Worm (Caenorhabditis elegans) whole organism, early embryonic: ENCODE data around the gene ceh-86.

Source experiments
- B0310.2 ChIP-seq: sonication (generic microtip); optimal IDR thresholded peaks from 2 replicates; lab custom pipeline; 2016; ENCODE audit warnings: mild to moderate bottlenecking, missing genetic modification characterization, missing compliant biosample characterization
- F13C5.2 ChIP-seq: sonication (generic microtip); optimal IDR thresholded peaks from 2 replicates; lab custom pipeline; 2017; ENCODE audit warnings: mild to moderate bottlenecking, missing genetic modification characterization, inconsistent platforms, missing compliant biosample characterization
- ama-1 ChIP-seq: fragments of 150-350 bp; optimal IDR thresholded peaks from 2 replicates; lab custom pipeline; 2014
- ets-7 ChIP-seq: sonication (generic microtip); optimal IDR thresholded peaks from 2 replicates; lab custom pipeline; 2016; ENCODE audit warnings: missing genotype, missing genetic modification characterization, missing compliant biosample characterization
- hmbx-1 ChIP-seq: sonication (generic microtip); optimal IDR thresholded peaks from 2 replicates; lab custom pipeline; 2016; ENCODE audit warnings: mild to moderate bottlenecking, missing genetic modification characterization, missing compliant biosample characterization
- hnd-1 ChIP-seq: sonication (generic microtip); optimal IDR thresholded peaks from 2 replicates; lab custom pipeline; 2016; ENCODE audit warnings: missing genetic modification characterization, missing compliant biosample characterization
- tra-4 ChIP-seq: sonication (generic microtip); optimal IDR thresholded peaks from 2 replicates; lab custom pipeline; 2017; ENCODE audit warnings: missing genetic modification characterization, missing compliant biosample characterization

ce11 chrII:2390884-2391283 is 41.0 kb downstream of the ceh-86 start, which contains the start of gene F16G10.10:
- TF ChIP-seq ama-1 (lab: Kevin White, UChicago) = no peak
- no peak for TF ChIP-seq tra-4 (tag; lab: Kevin White, UChicago)
- TF ChIP-seq F13C5.2 (tag; lab: Kevin White, UChicago) = no peak
- no peak for TF ChIP-seq hnd-1 (tag; lab: Kevin White, UChicago)
- no peak for TF ChIP-seq B0310.2 (tag; lab: Kevin White, UChicago)
- no peak for TF ChIP-seq ets-7 (tag; lab: Kevin White, UChicago)
- TF ChIP-seq hmbx-1 = no peak
